Worm (Caenorhabditis elegans) whole organism, late embryonic: ENCODE data around the gene F15A4.5.

ENCODE experiments used
- C08G9.2 ChIP-seq: sonication (generic microtip); optimal IDR thresholded peaks from 2 replicates; lab custom pipeline; 2016; ENCODE audit warnings: mild to moderate bottlenecking, missing genetic modification characterization, moderate library complexity, missing compliant biosample characterization
- C38D4.7 ChIP-seq: fragments of 200-800 bp; sonication (Bioruptor generic); optimal IDR thresholded peaks from 2 replicates; lab custom pipeline; 2018; ENCODE audit warnings: mild to moderate bottlenecking, missing genetic modification characterization, moderate library complexity, missing compliant biosample characterization
- F13H6.1 ChIP-seq: sonication (generic microtip); optimal IDR thresholded peaks from 2 replicates; lab custom pipeline; 2016; ENCODE audit warnings: missing genetic modification characterization, missing compliant biosample characterization
- K02D7.2 ChIP-seq: sonication (generic microtip); optimal IDR thresholded peaks from 2 replicates; lab custom pipeline; 2017; ENCODE audit warnings: mild to moderate bottlenecking, missing genetic modification characterization, missing compliant biosample characterization
- T23F11.4 ChIP-seq: fragments of 200-800 bp; sonication (Bioruptor generic); optimal IDR thresholded peaks from 2 replicates; lab custom pipeline; 2018; ENCODE audit warnings: mild to moderate bottlenecking, missing genetic modification characterization, missing compliant biosample characterization
- Y22D7AL.16 ChIP-seq: sonication (generic microtip); optimal IDR thresholded peaks from 2 replicates; lab custom pipeline; 2016; ENCODE audit warnings: missing genetic modification characterization, missing compliant biosample characterization
- ceh-19 ChIP-seq: fragments of 200-800 bp; sonication (Bioruptor generic); optimal IDR thresholded peaks from 2 replicates; lab custom pipeline; 2018; ENCODE audit warnings: mild to moderate bottlenecking, missing genetic modification characterization, missing compliant biosample characterization
- ceh-22 ChIP-seq: sonication (generic microtip); optimal IDR thresholded peaks from 2 replicates; lab custom pipeline; 2017; ENCODE audit warnings: missing biosample characterization, missing genetic modification characterization
- ceh-24 ChIP-seq: sonication (generic microtip); optimal IDR thresholded peaks from 2 replicates; lab custom pipeline; 2016; ENCODE audit warnings: mild to moderate bottlenecking, missing genetic modification characterization, missing compliant biosample characterization
- ceh-31 ChIP-seq: sonication (generic microtip); optimal IDR thresholded peaks from 2 replicates; lab custom pipeline; 2016; ENCODE audit warnings: missing genetic modification characterization, missing compliant biosample characterization
- ceh-34 ChIP-seq: sonication (generic microtip); optimal IDR thresholded peaks from 2 replicates; lab custom pipeline; 2016; ENCODE audit warnings: mild to moderate bottlenecking, missing genetic modification characterization, missing compliant biosample characterization
- ceh-45 ChIP-seq: fragments of 200-800 bp; sonication (Bioruptor generic); IDR thresholded peaks from 2 replicates; pipeline ENCODE4 v1.3.6; 2022; ENCODE audit warnings: missing genetic modification reagents, missing genetic modification characterization, missing compliant biosample characterization
- ceh-48 ChIP-seq: sonication (generic microtip); optimal IDR thresholded peaks from 2 replicates; lab custom pipeline; 2016; ENCODE audit warnings: missing genetic modification characterization, inconsistent platforms, missing compliant biosample characterization
- ceh-9 ChIP-seq: sonication (generic microtip); optimal IDR thresholded peaks from 2 replicates; lab custom pipeline; 2016; ENCODE audit warnings: mild to moderate bottlenecking, missing genetic modification characterization, inconsistent platforms, missing compliant biosample characterization
- che-1 ChIP-seq: sonication (generic microtip); optimal IDR thresholded peaks from 2 replicates; lab custom pipeline; 2016; ENCODE audit warnings: mild to moderate bottlenecking, missing genetic modification characterization, missing compliant biosample characterization
- dmd-4 ChIP-seq: sonication (generic microtip); optimal IDR thresholded peaks from 2 replicates; lab custom pipeline; 2016; ENCODE audit warnings: borderline replicate concordance, missing genetic modification characterization, missing compliant biosample characterization
- dve-1 ChIP-seq: sonication (generic microtip); optimal IDR thresholded peaks from 2 replicates; lab custom pipeline; 2017; ENCODE audit warnings: antibody characterized with exemption, mild to moderate bottlenecking, missing genetic modification characterization, missing compliant biosample characterization
- elt-2 ChIP-seq: sonication (generic microtip); optimal IDR thresholded peaks from 2 replicates; lab custom pipeline; 2016; ENCODE audit warnings: missing genetic modification reagents, missing genetic modification characterization, missing compliant biosample characterization
- elt-4 ChIP-seq: sonication (generic microtip); optimal IDR thresholded peaks from 2 replicates; lab custom pipeline; 2016; ENCODE audit warnings: missing genetic modification characterization, missing compliant biosample characterization
- eyg-1 ChIP-seq: sonication (generic microtip); optimal IDR thresholded peaks from 2 replicates; lab custom pipeline; 2016; ENCODE audit warnings: missing genotype, missing genetic modification characterization, missing compliant biosample characterization
- fkh-10 ChIP-seq: fragments of 150-350 bp; optimal IDR thresholded peaks from 2 replicates; lab custom pipeline; 2014; ENCODE audit warnings: missing biosample characterization, missing genetic modification reagents, missing genetic modification characterization
- fkh-6 ChIP-seq: sonication (generic microtip); optimal IDR thresholded peaks from 2 replicates; lab custom pipeline; 2016; ENCODE audit warnings: missing genetic modification characterization, missing compliant biosample characterization
- gmeb-2 ChIP-seq: sonication (generic microtip); optimal IDR thresholded peaks from 2 replicates; lab custom pipeline; 2016; ENCODE audit warnings: missing genetic modification characterization, inconsistent platforms, missing compliant biosample characterization
- hlh-13 ChIP-seq: fragments of 200-800 bp; sonication (Bioruptor generic); optimal IDR thresholded peaks from 2 replicates; lab custom pipeline; 2018; ENCODE audit warnings: mild to moderate bottlenecking, missing genetic modification characterization, missing compliant biosample characterization
- hlh-15 ChIP-seq: sonication (generic microtip); optimal IDR thresholded peaks from 2 replicates; lab custom pipeline; 2016; ENCODE audit warnings: missing genetic modification characterization, missing compliant biosample characterization
- hlh-30 ChIP-seq: sonication (generic microtip); optimal IDR thresholded peaks from 2 replicates; lab custom pipeline; 2017; ENCODE audit warnings: antibody characterized with exemption, missing genetic modification characterization, missing compliant biosample characterization; ENCODE audit not compliant: insufficient read depth
- lim-6 ChIP-seq: sonication (generic microtip); optimal IDR thresholded peaks from 2 replicates; lab custom pipeline; 2016; ENCODE audit warnings: missing genetic modification characterization, missing compliant biosample characterization
- nhr-11 ChIP-seq: fragments of 150-350 bp; optimal IDR thresholded peaks from 2 replicates; lab custom pipeline; 2014; ENCODE audit warnings: missing biosample characterization, missing genetic modification characterization
- nhr-232 ChIP-seq: sonication (generic microtip); optimal IDR thresholded peaks from 2 replicates; lab custom pipeline; 2016; ENCODE audit warnings: missing genetic modification characterization, missing compliant biosample characterization
- odd-2 ChIP-seq: sonication (generic microtip); optimal IDR thresholded peaks from 2 replicates; lab custom pipeline; 2017; ENCODE audit warnings: antibody characterized with exemption, mild to moderate bottlenecking, missing genetic modification characterization, missing compliant biosample characterization
- pat-9 ChIP-seq: fragments of 200-800 bp; sonication (Bioruptor generic); optimal IDR thresholded peaks from 2 replicates; lab custom pipeline; 2018; ENCODE audit warnings: mild to moderate bottlenecking, missing genetic modification characterization, moderate library complexity, missing compliant biosample characterization
- pha-2 ChIP-seq: sonication (generic microtip); optimal IDR thresholded peaks from 2 replicates; lab custom pipeline; 2017; ENCODE audit warnings: mild to moderate bottlenecking, missing genetic modification characterization, missing compliant biosample characterization
- pha-4 ChIP-seq: fragments of 150-350 bp; optimal IDR thresholded peaks from 2 replicates; lab custom pipeline; 2018; ENCODE audit warnings: missing biosample characterization, missing genetic modification reagents, missing genetic modification characterization
- pqm-1 ChIP-seq: sonication (generic microtip); optimal IDR thresholded peaks from 2 replicates; lab custom pipeline; 2016; ENCODE audit warnings: missing genetic modification characterization, missing compliant biosample characterization
- ref-2 ChIP-seq: sonication (generic microtip); optimal IDR thresholded peaks from 2 replicates; lab custom pipeline; 2016; ENCODE audit warnings: missing genetic modification characterization, missing compliant biosample characterization
- sdc-2 ChIP-seq: sonication (generic microtip); optimal IDR thresholded peaks from 2 replicates; lab custom pipeline; 2016; ENCODE audit warnings: missing genotype, missing genetic modification characterization, missing compliant biosample characterization
- syd-9 ChIP-seq: sonication (generic microtip); optimal IDR thresholded peaks from 2 replicates; lab custom pipeline; 2016; ENCODE audit warnings: mild to moderate bottlenecking, missing genetic modification characterization, moderate library complexity, missing compliant biosample characterization
- ttx-3 ChIP-seq: sonication (generic microtip); optimal IDR thresholded peaks from 2 replicates; lab custom pipeline; 2016; ENCODE audit warnings: missing genetic modification reagents, missing genetic modification characterization, missing compliant biosample characterization
- unc-3 ChIP-seq, 2 experiments: fragments of 200-800 bp in 1 of 2; sonication (Bioruptor generic) in 1 of 2; sonication (generic microtip) in 1 of 2; conservative IDR thresholded peaks in 1 of 2; optimal IDR thresholded peaks in 1 of 2; 2 replicates each; pipeline versions ENCODE4 v1.3.6 to Lab custom; 2016 to 2022; ENCODE audit warnings: missing compliant biosample characterization in 2 of 2, missing genetic modification characterization in 2 of 2, missing genetic modification reagents in 1 of 2
- unc-42 ChIP-seq: sonication (generic microtip); optimal IDR thresholded peaks from 2 replicates; lab custom pipeline; 2016; ENCODE audit warnings: missing genotype, missing genetic modification characterization, missing compliant biosample characterization
- unc-86 ChIP-seq: sonication (generic microtip); optimal IDR thresholded peaks from 2 replicates; lab custom pipeline; 2016; ENCODE audit warnings: missing genetic modification characterization, missing compliant biosample characterization

Gene F15A4.5

ce11 chrII:12507038-12507437 lies 36.0 kb upstream of the F15A4.5 start, which contains the start of gene srh-68:
TSS of gene srh-68 (plus strand) at chrII:12507338.
- no peak for TF ChIP-seq fkh-6
- TF ChIP-seq ref-2 = no peak
- TF ChIP-seq K02D7.2 (tag; lab: Kevin White, UChicago) = no peak
- TF ChIP-seq F13H6.1 (tag; lab: Kevin White, UChicago) = no peak
- TF ChIP-seq elt-4 (tag; lab: Kevin White, UChicago) = no peak
- no peak for TF ChIP-seq hlh-13 (GFP tag; lab: Kevin White, UChicago)
- TF ChIP-seq fkh-10 (GFP tag; lab: Kevin White, UChicago) = no peak
- TF ChIP-seq C38D4.7 (GFP tag; lab: Kevin White, UChicago) = no peak
- no peak for TF ChIP-seq ceh-22
- TF ChIP-seq pqm-1 (tag; lab: Kevin White, UChicago) = no peak
- no peak for TF ChIP-seq ceh-9
- TF ChIP-seq ceh-45 = no peak
- no peak for TF ChIP-seq ceh-34 (tag; lab: Kevin White, UChicago)
- no peak for TF ChIP-seq che-1 (tag; lab: Kevin White, UChicago)
- no peak for TF ChIP-seq elt-2 (tag; lab: Kevin White, UChicago)
- no peak for TF ChIP-seq ceh-19 (GFP tag; lab: Kevin White, UChicago)
- TF ChIP-seq unc-86 (tag; lab: Kevin White, UChicago) = no peak
- no peak for TF ChIP-seq eyg-1 (tag; lab: Kevin White, UChicago)

DNA sequence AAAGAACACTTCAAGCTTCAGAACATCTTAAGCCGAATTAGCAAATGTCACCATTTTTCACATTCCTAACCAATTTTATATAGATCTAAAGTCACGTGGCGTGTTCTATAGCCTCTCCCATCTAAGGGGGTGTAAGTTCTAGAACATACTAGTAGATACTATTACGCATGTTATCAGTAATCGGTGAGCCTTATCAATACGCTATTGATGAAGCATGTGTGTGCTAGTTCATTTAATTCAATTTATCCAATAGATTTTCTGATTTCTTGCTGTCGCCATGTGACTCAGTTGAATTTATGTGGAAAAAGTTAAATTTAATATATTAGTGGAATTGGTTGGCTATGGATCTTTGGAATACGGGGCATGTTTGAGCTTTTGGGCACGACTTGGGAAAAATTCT lies 35.5 kb upstream of the F15A4.5 start:
- TF ChIP-seq hlh-30 (tag; lab: Kevin White, UChicago) = no peak
- no peak for TF ChIP-seq ceh-24 (tag; lab: Kevin White, UChicago)
- TF ChIP-seq unc-42 = no peak
- no peak for TF ChIP-seq ceh-48 (tag; lab: Kevin White, UChicago)

ce11 chrII:12502784-12503183 lies 31.7 kb upstream of the F15A4.5 start, which contains the start of gene ador-1:
TSS of gene ador-1 (minus strand) at chrII:12502884.
- TF ChIP-seq ceh-24 (tag; lab: Kevin White, UChicago) = no peak
- TF ChIP-seq pha-2 (tag; lab: Kevin White, UChicago) = no peak
- TF ChIP-seq elt-2 (tag; lab: Kevin White, UChicago) = no peak
- TF ChIP-seq K02D7.2 (tag; lab: Kevin White, UChicago) = no peak
- no peak for TF ChIP-seq ceh-34 (tag; lab: Kevin White, UChicago)
- no peak for TF ChIP-seq hlh-13 (GFP tag; lab: Kevin White, UChicago)
- TF ChIP-seq che-1 (tag; lab: Kevin White, UChicago) = no peak
- no peak for TF ChIP-seq fkh-6
- TF ChIP-seq lim-6 (tag; lab: Kevin White, UChicago) = no peak
- no peak for TF ChIP-seq T23F11.4 (GFP tag; lab: Kevin White, UChicago)
- TF ChIP-seq nhr-232 (tag; lab: Kevin White, UChicago) = no peak
- no peak for TF ChIP-seq hlh-30 (tag; lab: Kevin White, UChicago)
- TF ChIP-seq C08G9.2 (tag; lab: Kevin White, UChicago) = no peak
- TF ChIP-seq Y22D7AL.16 (tag; lab: Kevin White, UChicago) = no peak
- TF ChIP-seq nhr-11 (tag; lab: Kevin White, UChicago) = no peak
- no peak for TF ChIP-seq C38D4.7 (GFP tag; lab: Kevin White, UChicago)
- TF ChIP-seq ceh-31 (tag; lab: Kevin White, UChicago) = no peak
- TF ChIP-seq pat-9 (tag; lab: Kevin White, UChicago) = no peak

DNA sequence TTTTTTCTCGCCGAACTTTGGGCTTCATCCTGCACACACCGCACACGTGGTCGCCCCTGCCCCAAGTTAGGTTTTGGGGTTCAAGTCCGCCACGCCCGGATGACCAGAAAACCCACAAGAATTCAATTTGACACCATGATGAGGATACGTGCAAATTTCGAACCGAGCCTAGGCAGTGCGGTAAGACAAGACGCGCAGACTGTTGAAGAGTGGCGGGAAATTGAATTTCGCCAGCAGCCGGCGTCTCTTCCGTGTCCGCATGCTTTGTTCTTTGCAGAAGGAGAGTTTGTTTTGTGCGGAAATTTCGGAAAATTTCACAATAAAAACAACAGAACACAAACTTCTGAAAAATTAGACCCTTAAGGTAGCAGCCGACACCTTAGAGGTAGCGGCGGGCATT lies 28.9 kb upstream of the F15A4.5 start:
- peak; percentile 92 for TF ChIP-seq unc-42
- TF ChIP-seq elt-2 (tag; lab: Kevin White, UChicago) = no peak
- TF ChIP-seq, all 69 proteins: peak for 1

DNA sequence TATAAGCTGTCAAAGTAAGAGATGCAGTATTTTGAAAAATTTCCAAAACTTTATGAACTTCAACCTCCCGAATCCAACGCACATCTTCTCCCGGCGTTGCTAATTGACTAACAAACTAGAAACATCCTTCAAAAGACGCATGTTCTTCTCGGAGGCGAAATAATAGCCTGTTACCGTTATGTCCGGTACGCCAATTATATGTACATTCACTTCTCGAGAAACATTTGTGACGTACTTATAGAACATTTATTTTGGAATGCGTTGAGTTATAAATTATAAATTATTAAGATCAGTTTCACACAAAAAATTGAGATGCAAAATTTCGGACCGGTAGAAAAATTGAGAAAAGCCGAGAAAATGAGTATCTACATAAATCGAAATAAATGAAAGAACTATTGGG lies 25.9 kb upstream of the F15A4.5 start, which contains the start of gene T21B4.3:
Gene T21B4.3 (minus strand): TSS at position 101 of the 400 bp plus-strand sequence.
- TF ChIP-seq syd-9 (tag; lab: Kevin White, UChicago) (no peak), elt-4 (tag; lab: Kevin White, UChicago) (no peak), odd-2 (tag; lab: Kevin White, UChicago) (no peak), dve-1 (tag; lab: Kevin White, UChicago) (no peak), sdc-2 (no peak), ttx-3 (no peak), C08G9.2 (tag; lab: Kevin White, UChicago) (no peak), hlh-15 (tag; lab: Kevin White, UChicago) (no peak), dmd-4 (tag; lab: Kevin White, UChicago) (no peak), unc-3 (GFP tag; conservative IDR thresholded peaks at IDR 0.05; lab: Robert Waterston, UW) (no peak), unc-3 (tag; optimal IDR thresholded peaks at IDR 0.05; lab: Kevin White, UChicago) (no peak), T23F11.4 (GFP tag; lab: Kevin White, UChicago) (no peak), ceh-48 (tag; lab: Kevin White, UChicago) (no peak), fkh-10 (GFP tag; lab: Kevin White, UChicago) (no peak), gmeb-2 (tag; lab: Kevin White, UChicago) (no peak), ceh-24 (tag; lab: Kevin White, UChicago) (no peak), pha-4 (tag; lab: Kevin White, UChicago) (no peak)
- TF ChIP-seq, all 69 proteins: peak for 0
